Fruit fly (Drosophila melanogaster) whole organism: ENCODE measurements around the gene CG9135.
A peak's percentile ranks its signal among the peaks of the same experiment; 100 is the strongest.

ENCODE experiments used
- CG8478 ChIP-seq: fragments of >200 bp; optimal IDR thresholded peaks from 2 replicates; lab custom pipeline; 2018; ENCODE audit warnings: inconsistent platforms
- Dll ChIP-seq: fragments of >200 bp; optimal IDR thresholded peaks from 2 replicates; lab custom pipeline; 2017
- EcR ChIP-seq, 2 experiments: fragments of >200 bp; optimal IDR thresholded peaks; 2 replicates each; lab custom pipeline; 2017; ENCODE audit warnings: missing biosample characterization in 2 of 2, missing genetic modification characterization in 2 of 2, missing genetic modification reagents in 2 of 2
- pan ChIP-seq: fragments of >200 bp; optimal IDR thresholded peaks from 2 replicates; lab custom pipeline; 2017
- psq ChIP-seq: fragments of >200 bp; optimal IDR thresholded peaks from 2 replicates; lab custom pipeline; 2017
- usp ChIP-seq: fragments of >200 bp; optimal IDR thresholded peaks from 2 replicates; lab custom pipeline; 2017; ENCODE audit warnings: missing biosample characterization, missing genetic modification characterization, mixed read lengths

CG9135 gene

dm6 chr2L:6089604-6090198 is 39.1 kb downstream of the CG9135 start:
- TF ChIP-seq CG8478 (lab: Kevin White, UChicago) (no peak), pan (lab: Kevin White, UChicago) (no peak), psq (no peak), Dll (no peak), EcR (GFP tag; optimal IDR thresholded peaks at IDR 0.05; lab: Kevin White, UChicago) (no peak), usp (GFP tag; lab: Kevin White, UChicago) (no peak)

- TF ChIP-seq usp (GFP tag; lab: Kevin White, UChicago) (no peak), CG8478 (lab: Kevin White, UChicago) (no peak), Dll (no peak), EcR (GFP tag; optimal IDR thresholded peaks at IDR 0.05; lab: Kevin White, UChicago) (no peak), pan (lab: Kevin White, UChicago) (no peak), psq (no peak)
Measured at dm6 chr2L:6090365-6090764, 39.8 kb downstream of the CG9135 start.

dm6 chr2L:6090786-6091716 is 40.5 kb downstream of the CG9135 start, which contains the start of gene CG45075:
TSS of gene CG45075 (plus strand) at chr2L:6091412.
- TF ChIP-seq EcR (GFP tag; optimal IDR thresholded peaks at IDR 0.05; lab: Kevin White, UChicago): no peak
- TF ChIP-seq CG8478 (lab: Kevin White, UChicago): no peak
- no peak for TF ChIP-seq psq

- TF ChIP-seq Dll: no peak
- TF ChIP-seq EcR (GFP tag; optimal IDR thresholded peaks at IDR 0.05; lab: Kevin White, UChicago): no peak
- no peak for TF ChIP-seq psq
- no peak for TF ChIP-seq CG8478 (lab: Kevin White, UChicago)
- TF ChIP-seq usp (GFP tag; lab: Kevin White, UChicago): no peak
- TF ChIP-seq pan (lab: Kevin White, UChicago): no peak
Measured at dm6 chr2L:6092300-6092699, 41.7 kb downstream of the CG9135 start.

dm6 chr2L:6098479-6099269 is 48.1 kb downstream of the CG9135 start, which contains the start of gene CG9175:
TSS of gene CG9175 (minus strand) at chr2L:6098966.
- TF ChIP-seq usp (GFP tag; lab: Kevin White, UChicago): no peak

dm6 chr2L:6099270-6099644 is 48.7 kb downstream of the CG9135 start:
- TF ChIP-seq EcR (GFP tag; optimal IDR thresholded peaks at IDR 0.05; lab: Kevin White, UChicago): no peak
- no peak for TF ChIP-seq usp (GFP tag; lab: Kevin White, UChicago)
- no peak for TF ChIP-seq CG8478 (lab: Kevin White, UChicago)
- no peak for TF ChIP-seq psq
- no peak for TF ChIP-seq pan (lab: Kevin White, UChicago)
- no peak for TF ChIP-seq Dll

- peak; percentile 10 for TF ChIP-seq pan (lab: Kevin White, UChicago)
- no peak for TF ChIP-seq Dll
Measured at dm6 chr2L:6100202-6100689, 49.6 kb downstream of the CG9135 start, which contains the start of gene stai. TSS of gene stai (plus strand) at chr2L:6100377.
